Worm (Caenorhabditis elegans) whole organism, L4 larva: ENCODE data around the gene sld-5.
A peak's percentile ranks its signal among the peaks of the same experiment; 100 is the strongest.

Experiments
- F26F4.8 ChIP-seq: fragments of 200-800 bp; sonication (Bioruptor generic); conservative IDR thresholded peaks from 2 replicates; pipeline ENCODE4 v1.3.6; 2022; ENCODE audit warnings: missing genetic modification characterization, missing compliant biosample characterization
- ZK546.5 ChIP-seq, 2 experiments: sonication (generic microtip); optimal IDR thresholded peaks; 2 replicates each; lab custom pipeline; 2017; ENCODE audit warnings: missing biosample characterization in 2 of 2, missing genetic modification characterization in 2 of 2
- aha-1 ChIP-seq: fragments of 150-350 bp; peaks from one replicate; lab custom pipeline; 2014; ENCODE audit warnings: missing biosample characterization, missing genetic modification characterization
- attf-4 ChIP-seq: sonication (generic microtip); optimal IDR thresholded peaks from 3 replicates; lab custom pipeline; 2017; ENCODE audit warnings: missing biosample characterization, missing genetic modification characterization
- ceh-28 ChIP-seq: fragments of 150-350 bp; optimal IDR thresholded peaks from 2 replicates; lab custom pipeline; 2014; ENCODE audit warnings: missing biosample characterization, missing genetic modification reagents, missing genetic modification characterization
- ceh-44 ChIP-seq: fragments of 200-800 bp; sonication (Bioruptor generic); IDR thresholded peaks from 2 replicates; pipeline ENCODE4 v1.3.6; 2022; ENCODE audit warnings: missing genetic modification reagents, missing genetic modification characterization, missing compliant biosample characterization
- ces-1 ChIP-seq: fragments of 150-350 bp; sonication (generic microtip); optimal IDR thresholded peaks from 4 replicates; lab custom pipeline; 2014; ENCODE audit warnings: missing biosample characterization, missing genetic modification reagents, missing genetic modification characterization
- cey-2 ChIP-seq: sonication (generic microtip); optimal IDR thresholded peaks from 3 replicates; lab custom pipeline; 2017; ENCODE audit warnings: missing genetic modification characterization, mild to moderate bottlenecking, missing compliant biosample characterization, antibody characterized with exemption, borderline replicate concordance; ENCODE audit not compliant: insufficient read depth
- daf-16 ChIP-seq, 3 experiments: sonication (generic microtip); optimal IDR thresholded peaks; 2 replicates each; lab custom pipeline; 2016 to 2017; ENCODE audit warnings: missing genetic modification characterization in 3 of 3, missing genetic modification reagents in 3 of 3, mild to moderate bottlenecking in 2 of 3, missing compliant biosample characterization in 2 of 3, missing biosample characterization in 1 of 3, moderate library complexity in 1 of 3
- dmd-6 ChIP-seq: fragments of 200-800 bp; sonication (Bioruptor generic); IDR thresholded peaks from 2 replicates; pipeline ENCODE4 v1.3.6; 2022; ENCODE audit warnings: missing genetic modification reagents, missing genetic modification characterization, missing compliant biosample characterization
- dmd-8 ChIP-seq: fragments of 200-800 bp; sonication (Bioruptor generic); IDR thresholded peaks from 2 replicates; pipeline ENCODE4 v1.3.6; 2022; ENCODE audit warnings: missing genetic modification characterization, missing compliant biosample characterization
- duxl-1 ChIP-seq: sonication (generic microtip); optimal IDR thresholded peaks from 2 replicates; lab custom pipeline; 2016; ENCODE audit warnings: mild to moderate bottlenecking, missing genetic modification characterization, moderate library complexity, missing compliant biosample characterization; ENCODE audit not compliant: poor library complexity
- egl-27 ChIP-seq: sonication (generic microtip); optimal IDR thresholded peaks from 3 replicates; lab custom pipeline; 2017; ENCODE audit warnings: missing biosample characterization, missing genetic modification reagents, missing genetic modification characterization
- hlh-30 ChIP-seq: sonication (generic microtip); optimal IDR thresholded peaks from 2 replicates; lab custom pipeline; 2017; ENCODE audit warnings: antibody characterized with exemption, mild to moderate bottlenecking, missing genetic modification characterization, missing compliant biosample characterization; ENCODE audit not compliant: insufficient read depth
- lin-1 ChIP-seq: fragments of 200-800 bp; sonication (Bioruptor generic); IDR thresholded peaks from 2 replicates; pipeline ENCODE4 v1.3.6; 2022; ENCODE audit warnings: missing genetic modification reagents, missing genetic modification characterization, missing compliant biosample characterization
- lin-29 ChIP-seq: fragments of 200-800 bp; sonication (Bioruptor generic); IDR thresholded peaks from 2 replicates; pipeline ENCODE4 v1.3.6; 2022; ENCODE audit warnings: missing genetic modification reagents, missing genetic modification characterization, missing compliant biosample characterization
- lin-39 ChIP-seq: fragments of 150-350 bp; optimal IDR thresholded peaks from 2 replicates; lab custom pipeline; 2014; ENCODE audit warnings: missing biosample characterization, missing genetic modification reagents, missing genetic modification characterization
- mxl-2 ChIP-seq: fragments of 200-800 bp; sonication (Bioruptor generic); conservative IDR thresholded peaks from 2 replicates; pipeline ENCODE4 v1.3.6; 2022; ENCODE audit warnings: missing genetic modification reagents, missing genetic modification characterization, missing compliant biosample characterization
- mxl-3 ChIP-seq: fragments of 200-800 bp; sonication (Bioruptor generic); optimal IDR thresholded peaks from 2 replicates; lab custom pipeline; 2018; ENCODE audit warnings: mild to moderate bottlenecking, missing genetic modification characterization, missing compliant biosample characterization
- nhr-10 ChIP-seq: fragments of 150-350 bp; optimal IDR thresholded peaks from 2 replicates; lab custom pipeline; 2014; ENCODE audit warnings: missing biosample characterization, missing genetic modification characterization
- nhr-11 ChIP-seq: fragments of 150-350 bp; optimal IDR thresholded peaks from 2 replicates; lab custom pipeline; 2014; ENCODE audit warnings: missing biosample characterization, missing genetic modification characterization
- nhr-237 ChIP-seq: sonication (generic microtip); optimal IDR thresholded peaks from 2 replicates; lab custom pipeline; 2017; ENCODE audit warnings: missing biosample characterization, missing genetic modification characterization
- nhr-28 ChIP-seq: fragments of 150-350 bp; optimal IDR thresholded peaks from 2 replicates; lab custom pipeline; 2014; ENCODE audit warnings: missing biosample characterization, missing genetic modification characterization
- nhr-41 ChIP-seq: fragments of 200-800 bp; sonication (Bioruptor generic); IDR thresholded peaks from 2 replicates; pipeline ENCODE4 v1.3.6; 2022; ENCODE audit warnings: missing genetic modification reagents, missing genetic modification characterization, missing compliant biosample characterization
- nhr-42 ChIP-seq: fragments of 200-800 bp; sonication (Bioruptor generic); IDR thresholded peaks from 2 replicates; pipeline ENCODE4 v1.3.6; 2022; ENCODE audit warnings: missing genetic modification characterization, missing compliant biosample characterization
- nhr-48 ChIP-seq: sonication (generic microtip); optimal IDR thresholded peaks from 2 replicates; lab custom pipeline; 2016; ENCODE audit warnings: mild to moderate bottlenecking, missing genetic modification characterization, missing compliant biosample characterization
- rbr-2 ChIP-seq: sonication (generic microtip); optimal IDR thresholded peaks from 2 replicates; lab custom pipeline; 2016; ENCODE audit warnings: missing genotype, missing genetic modification characterization, missing compliant biosample characterization
- saeg-2 ChIP-seq: fragments of 200-800 bp; sonication (Bioruptor generic); IDR thresholded peaks from 2 replicates; pipeline ENCODE4 v1.3.6; 2022; ENCODE audit warnings: missing genetic modification reagents, missing genetic modification characterization, missing compliant biosample characterization
- skn-1 ChIP-seq: fragments of 150-350 bp; optimal IDR thresholded peaks from 2 replicates; lab custom pipeline; 2014; ENCODE audit warnings: missing biosample characterization, missing genetic modification characterization
- snpc-4 ChIP-seq: fragments of 150-350 bp; optimal IDR thresholded peaks from 2 replicates; lab custom pipeline; 2014; ENCODE audit warnings: missing biosample characterization, missing genetic modification characterization
- spr-1 ChIP-seq: sonication (generic microtip); optimal IDR thresholded peaks from 2 replicates; lab custom pipeline; 2016; ENCODE audit warnings: mild to moderate bottlenecking, missing genetic modification characterization, missing compliant biosample characterization
- spr-3 ChIP-seq: fragments of 200-800 bp; sonication (Bioruptor generic); optimal IDR thresholded peaks from 2 replicates; lab custom pipeline; 2018; ENCODE audit warnings: mild to moderate bottlenecking, missing genetic modification characterization, missing compliant biosample characterization
- tag-97 ChIP-seq: fragments of 200-800 bp; sonication (Bioruptor generic); IDR thresholded peaks from 2 replicates; pipeline ENCODE4 v1.3.6; 2022; ENCODE audit warnings: missing genetic modification characterization, missing compliant biosample characterization
- unc-39 ChIP-seq: sonication (generic microtip); optimal IDR thresholded peaks from 2 replicates; lab custom pipeline; 2017; ENCODE audit warnings: missing biosample characterization, missing genetic modification characterization
- unc-62 ChIP-seq, 3 experiments: fragments of 150-350 bp in 1 of 3; sonication (generic microtip); optimal IDR thresholded peaks in 2 of 3; peaks in 1 of 3; 1 replicate in 1 of 3; 2 replicates in 2 of 3; lab custom pipeline; 2014 to 2017; ENCODE audit warnings: missing biosample characterization in 3 of 3, missing genetic modification characterization in 3 of 3, missing genetic modification reagents in 3 of 3, missing genotype in 1 of 3
- vab-7 ChIP-seq: fragments of 200-800 bp; sonication (Bioruptor generic); IDR thresholded peaks from 2 replicates; pipeline ENCODE4 v1.3.6; 2022; ENCODE audit warnings: missing genetic modification reagents, missing genetic modification characterization, missing compliant biosample characterization
- zag-1 ChIP-seq: fragments of 150-350 bp; optimal IDR thresholded peaks from 2 replicates; lab custom pipeline; 2014; ENCODE audit warnings: missing biosample characterization, missing genetic modification characterization

sld-5 gene

ce11 chrV:20220604-20221003 lies 16.9 kb downstream of the sld-5 start:
- TF ChIP-seq F26F4.8 (GFP tag; lab: Robert Waterston, UW) (no peak), rbr-2 (tag; lab: Kevin White, UChicago) (no peak), cey-2 (tag; lab: Kevin White, UChicago) (no peak), spr-3 (GFP tag; lab: Kevin White, UChicago) (no peak), ceh-44 (no peak), tag-97 (no peak), unc-62 (GFP tag; optimal IDR thresholded peaks at IDR 0.05 in 1 of 2; lab: Kevin White, UChicago) (no peak), unc-62 (tag; optimal IDR thresholded peaks at IDR 0.05; lab: Kevin White, UChicago) (no peak), vab-7 (GFP tag; lab: Robert Waterston, UW) (no peak), attf-4 (no peak), mxl-3 (GFP tag; lab: Kevin White, UChicago) (no peak), nhr-42 (no peak), lin-39 (tag; lab: Kevin White, UChicago) (no peak)

DNA sequence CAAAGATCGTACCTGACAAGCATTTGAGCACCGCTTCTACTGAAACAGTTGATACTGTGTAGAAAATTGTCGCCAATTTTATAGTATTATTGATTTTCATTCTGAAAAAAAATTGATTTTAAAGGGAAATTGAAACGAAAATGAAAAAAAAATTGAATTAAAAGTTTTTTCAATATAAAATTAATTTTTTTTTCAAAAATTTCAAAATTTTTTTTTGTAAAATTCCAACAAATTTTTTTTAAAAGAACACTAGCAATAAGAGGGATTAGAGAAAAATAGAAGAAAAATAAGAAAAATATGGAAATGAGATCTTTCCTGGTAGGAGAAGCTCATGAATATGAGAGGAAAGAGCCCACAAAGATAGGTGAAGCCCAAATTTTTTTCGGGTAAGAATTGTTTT lies 22.3 kb downstream of the sld-5 start, which contains the start of gene Y113G7B.11:
TSS of gene Y113G7B.11 (minus strand) at position 101 of the 400 bp plus-strand sequence.
- TF ChIP-seq saeg-2 = no peak
- TF ChIP-seq nhr-48 (tag; lab: Kevin White, UChicago) = no peak
- no peak for TF ChIP-seq nhr-10
- no peak for TF ChIP-seq spr-1 (tag; lab: Kevin White, UChicago)
- no peak for TF ChIP-seq skn-1
- TF ChIP-seq ces-1 (GFP tag; lab: Kevin White, UChicago) = no peak
- no peak for TF ChIP-seq ceh-44
- no peak for TF ChIP-seq spr-3 (GFP tag; lab: Kevin White, UChicago)
- TF ChIP-seq lin-29 (GFP tag; lab: Robert Waterston, UW) = no peak
- no peak for TF ChIP-seq zag-1 (tag; lab: Kevin White, UChicago)

DNA sequence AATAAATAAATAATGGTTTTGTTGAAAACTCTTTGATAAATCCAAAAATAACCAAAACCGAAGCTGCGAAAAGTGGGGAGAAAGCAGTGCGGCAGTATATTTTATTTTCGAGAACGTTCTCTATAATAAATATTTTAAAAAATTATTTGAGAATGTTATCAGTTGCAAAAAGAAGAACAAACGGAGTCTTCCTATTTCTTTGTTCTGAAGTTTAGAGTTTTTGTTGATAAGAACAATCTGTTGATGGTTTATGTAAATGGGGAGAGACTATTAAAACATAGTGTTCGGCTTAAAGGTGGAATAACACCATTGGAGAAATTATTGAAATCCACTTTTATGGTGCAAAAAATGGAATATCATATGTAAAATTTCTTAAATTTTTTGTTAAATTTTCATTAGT lies 24.4 kb downstream of the sld-5 start:
- TF ChIP-seq ZK546.5 (tag; optimal IDR thresholded peaks at IDR 0.05; lab: Kevin White, UChicago) = no peak
- no peak for TF ChIP-seq daf-16 (GFP tag; optimal IDR thresholded peaks at IDR 0.05; lab: Kevin White, UChicago)
- peak; percentile 79 for TF ChIP-seq daf-16 (tag; optimal IDR thresholded peaks at IDR 0.05; lab: Kevin White, UChicago)

- TF ChIP-seq nhr-41 (GFP tag; lab: Robert Waterston, UW) = no peak
- peak; percentile 44 for TF ChIP-seq aha-1
- TF ChIP-seq vab-7 (GFP tag; lab: Robert Waterston, UW) = no peak
These were observed 25.0 kb downstream of the sld-5 start, which contains the start of gene Y113G7B.12 for ce11 chrV:20212584-20212983. TSS of gene Y113G7B.12 (minus strand) at chrV:20212684.

- TF ChIP-seq dmd-6 (GFP tag; lab: Robert Waterston, UW) = no peak
- TF ChIP-seq nhr-11 = no peak
These were observed 31.5 kb downstream of the sld-5 start, which contains the start of the genes fbxb-59 and srbc-34 for ce11 chrV:20206086-20206485. TSS of gene fbxb-59 (minus strand) at chrV:20206186. TSS of gene srbc-34 (plus strand) at chrV:20206318.

DNA sequence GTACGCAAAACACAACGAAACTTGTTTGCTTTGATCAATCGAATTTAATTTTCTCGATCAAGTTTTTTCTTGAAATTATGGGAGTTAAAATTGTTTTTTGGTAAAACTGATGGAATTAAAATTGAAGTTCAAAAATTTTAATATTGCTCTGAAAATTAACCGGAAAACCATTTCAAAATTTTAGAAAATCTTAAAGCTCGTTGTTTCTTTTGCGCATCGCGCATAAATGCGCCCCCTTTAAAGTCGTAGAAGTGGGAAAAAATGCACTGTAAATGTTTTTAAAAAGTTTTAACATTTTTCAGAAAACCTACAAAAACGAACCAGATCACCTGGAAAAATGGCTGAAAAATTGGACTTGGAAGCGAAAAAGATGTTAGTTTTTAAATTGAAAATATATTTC lies 34.5 kb downstream of the sld-5 start, which contains the start of gene fbxa-113:
TSS of gene fbxa-113 (plus strand) at position 301 of the 400 bp plus-strand sequence.
- TF ChIP-seq dmd-6 (GFP tag; lab: Robert Waterston, UW) (no peak), rbr-2 (tag; lab: Kevin White, UChicago) (no peak), nhr-237 (no peak), lin-1 (GFP tag; lab: Robert Waterston, UW) (no peak), saeg-2 (no peak), nhr-41 (GFP tag; lab: Robert Waterston, UW) (no peak), dmd-8 (GFP tag; lab: Robert Waterston, UW) (no peak), nhr-48 (tag; lab: Kevin White, UChicago) (no peak), nhr-28 (tag; lab: Kevin White, UChicago) (no peak), snpc-4 (no peak), unc-39 (tag; lab: Kevin White, UChicago) (no peak), duxl-1 (tag; lab: Kevin White, UChicago) (no peak), mxl-2 (GFP tag; lab: Robert Waterston, UW) (no peak), hlh-30 (no peak), egl-27 (no peak), ceh-28 (tag; lab: Kevin White, UChicago) (no peak)
